Worm (Caenorhabditis elegans): ENCODE data around the gene F01G4.4.

F01G4.4 gene

ce11 chrIV:11149454-11150163, 6.5 kb downstream of the F01G4.4 start, which contains the start of the genes F01G4.6 and pfd-1 (continued):
- TF ChIP-seq gei-8 (GFP tag; optimal IDR thresholded peaks at IDR 0.05), result peak; percentile 45
- TF ChIP-seq hlh-11 (tag; optimal IDR thresholded peaks at IDR 0.05), result peak; percentile 92
- peak; percentile 33 for TF ChIP-seq F10B5.3 (tag; optimal IDR thresholded peaks at IDR 0.05)
- peak; percentile 42 for TF ChIP-seq spr-1 (tag; optimal IDR thresholded peaks at IDR 0.05)
- TF ChIP-seq aha-1 (tag), result peak; percentile 93
- TF ChIP-seq saeg-2 (GFP tag; IDR thresholded peaks at IDR 0.05), result no peak; the same call in 1 of the 2 replicates
- TF ChIP-seq lir-3 (tag; optimal IDR thresholded peaks at IDR 0.05), result no peak
- peak; percentile 66; the same call in 1 of the 2 replicates for TF ChIP-seq mxl-2 (GFP tag; conservative IDR thresholded peaks at IDR 0.05)
- TF ChIP-seq dpl-1 (GFP tag; optimal IDR thresholded peaks at IDR 0.05), result peak; percentile 88
- TF ChIP-seq dmd-6 (GFP tag; IDR thresholded peaks at IDR 0.05), result peak; percentile 90
- TF ChIP-seq F44E2.7 (GFP tag; IDR thresholded peaks at IDR 0.05), result no peak
- no peak for TF ChIP-seq daf-19 (GFP tag; conservative IDR thresholded peaks at IDR 0.05)
- TF ChIP-seq nhr-111 (GFP tag; optimal IDR thresholded peaks at IDR 0.05), result no peak
- TF ChIP-seq ceh-82 (tag; optimal IDR thresholded peaks at IDR 0.05), result no peak
- TF ChIP-seq ZK546.5 (tag; optimal IDR thresholded peaks at IDR 0.05), result peak; percentile 99
- TF ChIP-seq F37D6.2 (tag; optimal IDR thresholded peaks at IDR 0.05), result peak; percentile 79
- no peak for TF ChIP-seq lin-39 (tag; optimal IDR thresholded peaks at IDR 0.05)
- peak; percentile 75 for TF ChIP-seq php-3 (GFP tag; IDR thresholded peaks at IDR 0.05)
- peak; percentile 53 for TF ChIP-seq ama-1 (optimal IDR thresholded peaks at IDR 0.05)
- TF ChIP-seq zfp-2 (tag; optimal IDR thresholded peaks at IDR 0.05), result peak; percentile 97
- no peak for TF ChIP-seq Y5F2A.4 (GFP tag; optimal IDR thresholded peaks at IDR 0.05)
- TF ChIP-seq mes-2 (tag; optimal IDR thresholded peaks at IDR 0.05; ENCODE audit: poor library complexity, severe bottlenecking), result peak; percentile 93
- TF ChIP-seq nhr-42 (GFP tag; IDR thresholded peaks at IDR 0.05), result 0 out of 2 replicates have a peak, but pooled peaks have one; percentile 11
- peak; percentile 24 for TF ChIP-seq ces-1 (GFP tag; optimal IDR thresholded peaks at IDR 0.05)
- no peak for TF ChIP-seq ztf-7 (tag; optimal IDR thresholded peaks at IDR 0.05)
- TF ChIP-seq nhr-28 (tag; optimal IDR thresholded peaks at IDR 0.05), result peak; percentile 87
- peak; percentile 24 for TF ChIP-seq unc-130 (GFP tag; optimal IDR thresholded peaks at IDR 0.05)
- TF ChIP-seq nhr-48 (tag; optimal IDR thresholded peaks at IDR 0.05), result peak; percentile 66
- TF ChIP-seq daf-16 (GFP tag; optimal IDR thresholded peaks at IDR 0.05), result peak in 1 of 2 experiments; percentile 61
- TF ChIP-seq daf-16 (tag; optimal IDR thresholded peaks at IDR 0.05), result peak; percentile 70
- TF ChIP-seq aly-2 (tag; optimal IDR thresholded peaks at IDR 0.05), result no peak
- TF ChIP-seq egl-27 (tag; optimal IDR thresholded peaks at IDR 0.05), result no peak
- no peak for TF ChIP-seq spr-3 (GFP tag; optimal IDR thresholded peaks at IDR 0.05)
- TF ChIP-seq zip-11 (GFP tag; IDR thresholded peaks at IDR 0.05), result no peak
- TF ChIP-seq daf-12 (tag; optimal IDR thresholded peaks at IDR 0.05), result no peak
- no peak for TF ChIP-seq Y48G9A.11 (GFP tag; IDR thresholded peaks at IDR 0.05)
- TF ChIP-seq ZK337.2 (GFP tag; IDR thresholded peaks at IDR 0.05), result no peak
- TF ChIP-seq vab-7 (GFP tag; IDR thresholded peaks at IDR 0.05), result peak; percentile 55; the same call in 1 of the 2 replicates
- TF ChIP-seq lsy-2 (tag; optimal IDR thresholded peaks at IDR 0.05), result peak; percentile 96 to 99
- peak; percentile 96 for TF ChIP-seq mep-1 (tag; optimal IDR thresholded peaks at IDR 0.05)
- peak; percentile 89 for TF ChIP-seq ceh-20 (GFP tag; IDR thresholded peaks at IDR 0.05)
- TF ChIP-seq attf-4 (tag; optimal IDR thresholded peaks at IDR 0.05), result no peak
- peak; percentile 94 for TF ChIP-seq nhr-77 (tag; optimal IDR thresholded peaks at IDR 0.05)
- peak; percentile 65 for TF ChIP-seq zfp-3 (GFP tag; conservative IDR thresholded peaks at IDR 0.05)
- TF ChIP-seq nhr-6 (tag; optimal IDR thresholded peaks at IDR 0.05), result peak; percentile 92
- TF ChIP-seq dmd-9 (GFP tag; IDR thresholded peaks at IDR 0.05), result no peak
- TF ChIP-seq nhr-11 (tag; optimal IDR thresholded peaks at IDR 0.05), result peak; percentile 92
- no peak for TF ChIP-seq ztf-11 (tag; optimal IDR thresholded peaks at IDR 0.05)
- TF ChIP-seq pha-4 (GFP tag; IDR thresholded peaks at IDR 0.05), result peak; percentile 85
- peak; percentile 74 for TF ChIP-seq pha-4 (tag; optimal IDR thresholded peaks at IDR 0.05)
- TF ChIP-seq zag-1 (tag; optimal IDR thresholded peaks at IDR 0.05), result peak; percentile 84
- TF ChIP-seq hif-1 (tag; optimal IDR thresholded peaks at IDR 0.05), result peak; percentile 29 to 89
